Worm (Caenorhabditis elegans): Measurements from ENCODE around the gene algn-6.

Gene algn-6

DNA sequence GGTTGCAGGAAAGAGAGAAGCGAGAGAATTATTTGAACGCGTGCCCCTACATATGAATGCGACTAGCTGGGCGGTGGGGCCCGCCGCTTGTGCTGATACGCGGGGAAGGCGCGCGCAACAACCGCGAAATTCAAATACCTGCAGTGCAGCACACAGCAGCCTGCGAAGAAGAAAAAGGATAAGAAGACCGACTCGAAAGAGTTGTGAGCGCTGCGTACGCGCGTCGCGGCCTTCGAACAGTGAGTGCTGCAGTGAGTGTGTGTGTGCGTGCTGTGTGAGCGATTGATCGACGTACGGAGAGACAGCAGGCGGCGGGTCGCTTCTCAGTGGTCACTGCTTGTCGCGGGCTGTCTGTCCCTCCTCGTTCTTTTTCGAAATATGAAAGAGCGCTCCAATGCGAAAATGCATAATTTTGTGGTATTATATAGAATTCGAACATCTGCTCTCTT lies 11.3 kb upstream of the algn-6 start:
- TF ChIP-seq pros-1 (tag; optimal IDR thresholded peaks at IDR 0.05) (peak; percentile 72), unc-3 (GFP tag; conservative IDR thresholded peaks at IDR 0.05) (no peak), unc-3 (tag; optimal IDR thresholded peaks at IDR 0.05) (no peak), Y22D7AL.16 (tag; optimal IDR thresholded peaks at IDR 0.05) (peak; percentile 34), unc-55 (GFP tag; optimal IDR thresholded peaks at IDR 0.05) (peak; percentile 63), ceh-18 (tag; optimal IDR thresholded peaks at IDR 0.05) (peak; percentile 90), gmeb-2 (tag; optimal IDR thresholded peaks at IDR 0.05) (no peak), nhr-232 (tag; optimal IDR thresholded peaks at IDR 0.05) (no peak), fax-1 (tag; optimal IDR thresholded peaks at IDR 0.05) (peak; percentile 9), sox-4 (tag; optimal IDR thresholded peaks at IDR 0.05) (peak; percentile 40), ceh-6 (GFP tag; optimal IDR thresholded peaks at IDR 0.05) (peak; percentile 51), unc-86 (tag; optimal IDR thresholded peaks at IDR 0.05) (peak; percentile 29), fkh-6 (tag; optimal IDR thresholded peaks at IDR 0.05) (peak; percentile 52), ceh-31 (tag; optimal IDR thresholded peaks at IDR 0.05) (peak; percentile 79), K09A11.1 (tag; optimal IDR thresholded peaks at IDR 0.05; ENCODE audit: insufficient read depth) (no peak), ceh-9 (tag; optimal IDR thresholded peaks at IDR 0.05) (no peak), eyg-1 (tag; optimal IDR thresholded peaks at IDR 0.05) (peak; percentile 39), zip-5 (tag; optimal IDR thresholded peaks at IDR 0.05) (no peak), odd-2 (tag; optimal IDR thresholded peaks at IDR 0.05) (no peak), ceh-24 (tag; optimal IDR thresholded peaks at IDR 0.05) (no peak), C38D4.7 (GFP tag; optimal IDR thresholded peaks at IDR 0.05) (peak; percentile 6), ceh-45 (GFP tag; IDR thresholded peaks at IDR 0.05) (0 out of 2 replicates have a peak, but pooled peaks have one; percentile 23), hlh-13 (GFP tag; optimal IDR thresholded peaks at IDR 0.05) (no peak), sdc-2 (tag; optimal IDR thresholded peaks at IDR 0.05) (peak; percentile 54), che-1 (tag; optimal IDR thresholded peaks at IDR 0.05) (peak; percentile 52), ets-4 (tag; optimal IDR thresholded peaks at IDR 0.05) (peak; percentile 66), tbx-7 (tag; optimal IDR thresholded peaks at IDR 0.05) (no peak), ttx-3 (tag; optimal IDR thresholded peaks at IDR 0.05) (no peak), ceh-19 (GFP tag; optimal IDR thresholded peaks at IDR 0.05) (peak; percentile 82), mec-3 (tag; optimal IDR thresholded peaks at IDR 0.05; ENCODE audit: borderline replicate concordance) (no peak), ref-2 (tag; optimal IDR thresholded peaks at IDR 0.05) (peak; percentile 93), fkh-10 (GFP tag; optimal IDR thresholded peaks at IDR 0.05) (no peak), hlh-8 (tag; optimal IDR thresholded peaks at IDR 0.05) (peak; percentile 46), ceh-30 (tag; optimal IDR thresholded peaks at IDR 0.05) (no peak), pax-1 (tag; optimal IDR thresholded peaks at IDR 0.05) (no peak), ceh-22 (tag; optimal IDR thresholded peaks at IDR 0.05) (no peak), elt-2 (tag; optimal IDR thresholded peaks at IDR 0.05) (peak; percentile 62), F13H6.1 (tag; optimal IDR thresholded peaks at IDR 0.05) (peak; percentile 83), hlh-30 (tag; optimal IDR thresholded peaks at IDR 0.05; ENCODE audit: insufficient read depth) (peak; percentile 33), npax-4 (tag; optimal IDR thresholded peaks at IDR 0.05) (peak; percentile 14), ama-1 (optimal IDR thresholded peaks at IDR 0.05) (no peak), unc-42 (tag; optimal IDR thresholded peaks at IDR 0.05) (peak; percentile 79), sox-2 (GFP tag; IDR thresholded peaks at IDR 0.05) (no peak; the same call in 1 of the 2 replicates), madf-2 (tag; optimal IDR thresholded peaks at IDR 0.05) (peak; percentile 59), hlh-6 (tag; optimal IDR thresholded peaks at IDR 0.05) (peak; percentile 74), lin-11 (tag; optimal IDR thresholded peaks at IDR 0.05) (no peak), pag-3 (tag; optimal IDR thresholded peaks at IDR 0.05; ENCODE audit: borderline replicate concordance) (peak; percentile 32), pqm-1 (tag; optimal IDR thresholded peaks at IDR 0.05) (peak; percentile 36), ceh-14 (tag; optimal IDR thresholded peaks at IDR 0.05) (no peak), ceh-2 (tag; optimal IDR thresholded peaks at IDR 0.05) (peak; percentile 44), hlh-15 (tag; optimal IDR thresholded peaks at IDR 0.05) (no peak), syd-9 (tag; optimal IDR thresholded peaks at IDR 0.05) (peak; percentile 67), nhr-11 (tag; optimal IDR thresholded peaks at IDR 0.05) (no peak), ztf-16 (tag; optimal IDR thresholded peaks at IDR 0.05) (no peak)

Measured in whole organism, late embryonic.